Fruit fly (Drosophila melanogaster): Measurements from ENCODE around the gene CG42590.

Gene CG42590

dm6 chr3L:8043622-8044021 lies 25.4 kb downstream of the CG42590 start (continued):
- no peak for TF ChIP-seq pho (GFP tag; optimal IDR thresholded peaks at IDR 0.05)
- TF ChIP-seq HLH54F (GFP tag; optimal IDR thresholded peaks at IDR 0.05), result no peak
- no peak for TF ChIP-seq seq (GFP tag; IDR thresholded peaks at IDR 0.05)
- peak; percentile 35 for TF ChIP-seq gem (tag; optimal IDR thresholded peaks at IDR 0.05)
- TF ChIP-seq CG12391 (tag; optimal IDR thresholded peaks at IDR 0.05), result peak; percentile 28
- peak; percentile 30 for TF ChIP-seq sens (GFP tag)
- no peak for TF ChIP-seq dm (GFP tag; optimal IDR thresholded peaks at IDR 0.05)
- no peak for TF ChIP-seq CG3847 (GFP tag; IDR thresholded peaks at IDR 0.05)

dm6 chr3L:8041461-8042110 lies 27.5 kb downstream of the CG42590 start:
- peak; percentile 37 for TF ChIP-seq CG2712 (tag; optimal IDR thresholded peaks at IDR 0.05)
- peak; percentile 26; the same call in 1 of the 2 replicates for TF ChIP-seq Xrp1 (GFP tag; IDR thresholded peaks at IDR 0.05)
- TF ChIP-seq Nf-YB (GFP tag; optimal IDR thresholded peaks at IDR 0.05), result no peak
- TF ChIP-seq ham (GFP tag; IDR thresholded peaks at IDR 0.05), result no peak
- no peak for TF ChIP-seq Neu2 (GFP tag; optimal IDR thresholded peaks at IDR 0.05; ENCODE audit: borderline replicate concordance)
- peak; percentile 58 for TF ChIP-seq stc (GFP tag; IDR thresholded peaks at IDR 0.05)
- TF ChIP-seq CG10209 (GFP tag; optimal IDR thresholded peaks at IDR 0.05), result peak; percentile 19
- TF ChIP-seq lbe (GFP tag; optimal IDR thresholded peaks at IDR 0.05), result no peak
- peak; percentile 33; the same call in 1 of the 2 replicates for TF ChIP-seq esg (GFP tag; conservative IDR thresholded peaks at IDR 0.05)
- no peak for TF ChIP-seq CG5953 (GFP tag; IDR thresholded peaks at IDR 0.05)
- TF ChIP-seq Hmx (GFP tag; optimal IDR thresholded peaks at IDR 0.05), result no peak
- TF ChIP-seq Lhr (GFP tag; optimal IDR thresholded peaks at IDR 0.05), result no peak
- no peak for TF ChIP-seq CG17328 (GFP tag; IDR thresholded peaks at IDR 0.05)
- peak; percentile 43; the same call in 1 of the 2 replicates for TF ChIP-seq crol (GFP tag; IDR thresholded peaks at IDR 0.05)
- no peak for TF ChIP-seq nerfin-2 (GFP tag; IDR thresholded peaks at IDR 0.05; ENCODE audit: partially characterized antibody)
- peak; percentile 4 for TF ChIP-seq Fer1 (GFP tag; optimal IDR thresholded peaks at IDR 0.05)
- TF ChIP-seq CG12659 (GFP tag; optimal IDR thresholded peaks at IDR 0.05), result peak; percentile 5
- no peak for TF ChIP-seq CG2120 (GFP tag; optimal IDR thresholded peaks at IDR 0.05)
- no peak for TF ChIP-seq maf-S (GFP tag; optimal IDR thresholded peaks at IDR 0.05)
- TF ChIP-seq ewg (GFP tag; optimal IDR thresholded peaks at IDR 0.05), result no peak
- peak in 1 of 2 experiments; percentile 69 for TF ChIP-seq Hr51 (GFP tag; optimal IDR thresholded peaks at IDR 0.05)
- no peak for TF ChIP-seq nmo (GFP tag; optimal IDR thresholded peaks at IDR 0.05)
- no peak for TF ChIP-seq CG17568 (GFP tag; optimal IDR thresholded peaks at IDR 0.05)
- no peak for TF ChIP-seq Atf3 (GFP tag; optimal IDR thresholded peaks at IDR 0.05)
- no peak for TF ChIP-seq CG17612 (GFP tag; IDR thresholded peaks at IDR 0.05)
- no peak for TF ChIP-seq CG4282 (GFP tag; optimal IDR thresholded peaks at IDR 0.05)
- no peak for TF ChIP-seq pan (optimal IDR thresholded peaks at IDR 0.05)
- peak in 1 of 2 experiments; percentile 53 for TF ChIP-seq pan (GFP tag; optimal IDR thresholded peaks at IDR 0.05 in 1 of 2, IDR thresholded peaks at IDR 0.05 in 1 of 2)
- TF ChIP-seq mam (GFP tag; optimal IDR thresholded peaks at IDR 0.05), result no peak
- no peak for TF ChIP-seq CG17186 (GFP tag; optimal IDR thresholded peaks at IDR 0.05)
- TF ChIP-seq CG10979 (tag; optimal IDR thresholded peaks at IDR 0.05), result peak; percentile 31
- TF ChIP-seq NC2α (GFP tag; optimal IDR thresholded peaks at IDR 0.05), result no peak
- TF ChIP-seq Sin3A (optimal IDR thresholded peaks at IDR 0.05), result no peak
- TF ChIP-seq CG7357 (GFP tag; IDR thresholded peaks at IDR 0.05), result peak; percentile 43; the same call in 1 of the 3 replicates
- TF ChIP-seq HHEX (GFP tag; optimal IDR thresholded peaks at IDR 0.05), result peak; percentile 23
- TF ChIP-seq mld (GFP tag; IDR thresholded peaks at IDR 0.05; ENCODE audit: partially characterized antibody), result no peak
- TF ChIP-seq CG11247 (GFP tag; IDR thresholded peaks at IDR 0.05), result no peak
- peak; percentile 69 for TF ChIP-seq CG11504 (tag; optimal IDR thresholded peaks at IDR 0.05)
- TF ChIP-seq CG17361 (GFP tag; IDR thresholded peaks at IDR 0.05), result peak; percentile 33; the same call in 1 of the 3 replicates
- no peak for TF ChIP-seq emc (GFP tag; optimal IDR thresholded peaks at IDR 0.05)
- TF ChIP-seq hkb (optimal IDR thresholded peaks at IDR 0.05), result no peak
- TF ChIP-seq hkb (GFP tag; IDR thresholded peaks at IDR 0.05), result peak; percentile 66

Data from whole organism, embryonic.